Fruit fly (Drosophila melanogaster) whole organism, embryonic: Measurements from ENCODE around the gene CG31021.

Source experiments
- Adf1 ChIP-seq: fragments of 200-800 bp; sonication (Bioruptor generic); IDR thresholded peaks from 2 replicates; pipeline ENCODE4 v1.3.6; 2022; ENCODE audit warnings: missing biosample characterization, missing genetic modification characterization
- CG10147 ChIP-seq: fragments of 200-800 bp; sonication (Bioruptor generic); optimal IDR thresholded peaks from 2 replicates; lab custom pipeline; 2019; ENCODE audit warnings: missing biosample characterization, mild to moderate bottlenecking, missing genetic modification characterization, moderate library complexity
- CG11093 ChIP-seq: fragments of 200-800 bp; sonication (Bioruptor generic); IDR thresholded peaks from 3 replicates; pipeline ENCODE4 v1.3.6; 2022; ENCODE audit warnings: missing biosample characterization, missing genetic modification characterization
- CG11695 ChIP-seq: fragments of 200-800 bp; sonication (Bioruptor generic); IDR thresholded peaks from 3 replicates; pipeline ENCODE4 v1.3.6; 2022; ENCODE audit warnings: missing biosample characterization, missing genetic modification characterization
- CG12155 ChIP-seq: fragments of 200-800 bp; sonication (Bioruptor generic); optimal IDR thresholded peaks from 3 replicates; lab custom pipeline; 2016; ENCODE audit warnings: missing biosample characterization, missing genetic modification characterization
- CG13775 ChIP-seq: fragments of 200-800 bp; sonication (Bioruptor generic); optimal IDR thresholded peaks from 3 replicates; lab custom pipeline; 2017; ENCODE audit warnings: missing biosample characterization, mild to moderate bottlenecking, missing genetic modification characterization
- CG14710 ChIP-seq: fragments of 200-800 bp; sonication (Bioruptor generic); optimal IDR thresholded peaks from 3 replicates; lab custom pipeline; 2019; ENCODE audit warnings: missing biosample characterization, mild to moderate bottlenecking, missing genetic modification characterization, moderate library complexity
- CG16815 ChIP-seq: fragments of 200-800 bp; sonication (Bioruptor generic); optimal IDR thresholded peaks from 3 replicates; lab custom pipeline; 2017; ENCODE audit warnings: missing biosample characterization, mild to moderate bottlenecking, missing genetic modification characterization
- CG17361 ChIP-seq: fragments of 200-800 bp; sonication (Bioruptor generic); IDR thresholded peaks from 3 replicates; pipeline ENCODE4 v1.3.6; 2022; ENCODE audit warnings: missing biosample characterization, missing genetic modification characterization
- CG17829 ChIP-seq: fragments of 200-800 bp; optimal IDR thresholded peaks from 2 replicates; lab custom pipeline; 2019; ENCODE audit warnings: missing biosample characterization, mild to moderate bottlenecking, missing genetic modification characterization, moderate library complexity
- CG32767 ChIP-seq: fragments of 200-800 bp; sonication (Bioruptor generic); IDR thresholded peaks from 2 replicates; pipeline ENCODE4 v1.3.6; 2022; ENCODE audit warnings: missing biosample characterization, missing genetic modification characterization
- CG4360 ChIP-seq: fragments of 200-800 bp; sonication (Bioruptor generic); IDR thresholded peaks from 2 replicates; pipeline ENCODE4 v1.3.6; 2022; ENCODE audit warnings: missing biosample characterization, missing genetic modification characterization
- CG8281 ChIP-seq: fragments of 200-800 bp; sonication (Bioruptor generic); optimal IDR thresholded peaks from 2 replicates; lab custom pipeline; 2018; ENCODE audit warnings: missing biosample characterization, mild to moderate bottlenecking, missing genetic modification characterization, moderate library complexity
- CG8388 ChIP-seq: fragments of 200-800 bp; sonication (Bioruptor generic); optimal IDR thresholded peaks from 2 replicates; lab custom pipeline; 2019; ENCODE audit warnings: missing biosample characterization, mild to moderate bottlenecking, missing genetic modification characterization, moderate library complexity
- CG9215 ChIP-seq: fragments of 200-800 bp; sonication (Bioruptor generic); IDR thresholded peaks from 2 replicates; pipeline ENCODE4 v1.3.6; 2022; ENCODE audit warnings: missing biosample characterization, missing genetic modification characterization
- CG9727 ChIP-seq: fragments of 200-800 bp; sonication (Bioruptor generic); optimal IDR thresholded peaks from 3 replicates; lab custom pipeline; 2017; ENCODE audit warnings: missing biosample characterization, mild to moderate bottlenecking, missing genetic modification characterization
- Dad ChIP-seq: fragments of 200-800 bp; sonication (Bioruptor generic); optimal IDR thresholded peaks from 3 replicates; lab custom pipeline; 2016; ENCODE audit warnings: missing biosample characterization, missing genetic modification characterization
- Dek ChIP-seq: fragments of 200-800 bp; sonication (Bioruptor generic); optimal IDR thresholded peaks from 3 replicates; lab custom pipeline; 2019; ENCODE audit warnings: missing biosample characterization, mild to moderate bottlenecking, missing genetic modification characterization, moderate library complexity
- Dip3 ChIP-seq: fragments of 200-800 bp; sonication (Bioruptor generic); optimal IDR thresholded peaks from 3 replicates; lab custom pipeline; 2016; ENCODE audit warnings: missing biosample characterization, missing genetic modification characterization
- E2f1 ChIP-seq: fragments of 200-800 bp; sonication (Bioruptor generic); IDR thresholded peaks from 2 replicates; pipeline ENCODE4 v1.3.6; 2022; ENCODE audit warnings: missing biosample characterization, missing genetic modification characterization
- Elba2 ChIP-seq: fragments of 200-800 bp; sonication (Bioruptor generic); optimal IDR thresholded peaks from 3 replicates; lab custom pipeline; 2016; ENCODE audit warnings: missing biosample characterization, missing genetic modification characterization
- HLH4C ChIP-seq: fragments of 200-800 bp; sonication (Bioruptor generic); IDR thresholded peaks from 3 replicates; pipeline ENCODE4 v1.3.6; 2022; ENCODE audit warnings: missing biosample characterization, missing genetic modification characterization; ENCODE audit not compliant: partially characterized antibody
- Hmr ChIP-seq: fragments of 200-800 bp; sonication (Bioruptor generic); optimal IDR thresholded peaks from 3 replicates; lab custom pipeline; 2017; ENCODE audit warnings: mild to moderate bottlenecking, missing biosample characterization, missing genetic modification reagents, missing genetic modification characterization
- NfI ChIP-seq: fragments of 200-800 bp; sonication (Bioruptor generic); optimal IDR thresholded peaks from 3 replicates; lab custom pipeline; 2018; ENCODE audit warnings: missing biosample characterization, mild to moderate bottlenecking, missing genetic modification characterization, moderate library complexity
- Side ChIP-seq: fragments of 200-800 bp; sonication (Bioruptor generic); optimal IDR thresholded peaks from 2 replicates; lab custom pipeline; 2016; ENCODE audit warnings: missing biosample characterization, missing genetic modification characterization
- Ssrp ChIP-seq: fragments of 200-800 bp; sonication (Bioruptor generic); optimal IDR thresholded peaks from 2 replicates; lab custom pipeline; 2018; ENCODE audit warnings: missing biosample characterization, mild to moderate bottlenecking, missing genetic modification characterization, moderate library complexity
- Vsx1 ChIP-seq: fragments of 200-800 bp; sonication (Bioruptor generic); optimal IDR thresholded peaks from 2 replicates; lab custom pipeline; 2017; ENCODE audit warnings: missing biosample characterization, mild to moderate bottlenecking, missing genetic modification characterization, missing genetic modification reagents
- ato ChIP-seq: fragments of 200-800 bp; sonication (Bioruptor generic); IDR thresholded peaks from 2 replicates; pipeline ENCODE4 v1.3.6; 2022; ENCODE audit warnings: missing biosample characterization, missing genetic modification characterization; ENCODE audit not compliant: partially characterized antibody
- bigmax ChIP-seq: fragments of 200-800 bp; sonication (Bioruptor generic); optimal IDR thresholded peaks from 2 replicates; lab custom pipeline; 2018; ENCODE audit warnings: missing biosample characterization, mild to moderate bottlenecking, missing genetic modification characterization
- crol ChIP-seq: fragments of 200-800 bp; sonication (Bioruptor generic); IDR thresholded peaks from 2 replicates; pipeline ENCODE4 v1.3.6; 2022; ENCODE audit warnings: missing biosample characterization, missing genetic modification characterization
- dati ChIP-seq: fragments of 200-800 bp; sonication (Bioruptor generic); IDR thresholded peaks from 2 replicates; pipeline ENCODE4 v1.3.6; 2022; ENCODE audit warnings: missing biosample characterization, missing genetic modification characterization
- fu2 ChIP-seq: fragments of 200-800 bp; sonication (Bioruptor generic); optimal IDR thresholded peaks from 2 replicates; lab custom pipeline; 2016; ENCODE audit warnings: missing biosample characterization, missing genetic modification characterization
- gcm ChIP-seq: fragments of 200-800 bp; sonication (Bioruptor generic); optimal IDR thresholded peaks from 2 replicates; lab custom pipeline; 2019; ENCODE audit warnings: missing biosample characterization, mild to moderate bottlenecking, missing genetic modification characterization, moderate library complexity
- gem ChIP-seq: fragments of 200-800 bp; sonication (Bioruptor generic); optimal IDR thresholded peaks from 2 replicates; lab custom pipeline; 2019; ENCODE audit warnings: missing biosample characterization, mild to moderate bottlenecking, missing genetic modification characterization, moderate library complexity
- h ChIP-seq: fragments of >200 bp; optimal IDR thresholded peaks from 2 replicates; lab custom pipeline; 2017
- insv ChIP-seq, 2 experiments: fragments of 200-800 bp; sonication (Bioruptor generic); optimal IDR thresholded peaks; 3 replicates each; lab custom pipeline; 2016 to 2018; ENCODE audit warnings: missing biosample characterization in 2 of 2, missing genetic modification characterization in 2 of 2
- inv ChIP-seq: fragments of 200-800 bp; sonication (Bioruptor generic); IDR thresholded peaks from 2 replicates; pipeline ENCODE4 v1.3.6; 2022; ENCODE audit warnings: missing biosample characterization, missing genetic modification characterization; ENCODE audit not compliant: partially characterized antibody
- lab ChIP-seq: fragments of 200-800 bp; sonication (Bioruptor generic); optimal IDR thresholded peaks from 3 replicates; lab custom pipeline; 2017; ENCODE audit warnings: missing biosample characterization, missing genetic modification characterization, mild to moderate bottlenecking, moderate library complexity, missing genetic modification reagents
- lilli ChIP-seq: fragments of 200-800 bp; sonication (Bioruptor generic); optimal IDR thresholded peaks from 3 replicates; lab custom pipeline; 2016; ENCODE audit warnings: missing biosample characterization, missing genetic modification characterization
- lov ChIP-seq, 2 experiments: fragments of 200-800 bp in 1 of 2; fragments of >200 bp in 1 of 2; sonication (Bioruptor generic) in 1 of 2; IDR thresholded peaks in 1 of 2; optimal IDR thresholded peaks in 1 of 2; 2 replicates in 1 of 2; 3 replicates in 1 of 2; pipeline versions ENCODE4 v1.3.6 to Lab custom; 2017 to 2022; ENCODE audit warnings: missing biosample characterization in 1 of 2, missing genetic modification characterization in 1 of 2
- otp ChIP-seq: fragments of 200-800 bp; sonication (Bioruptor generic); IDR thresholded peaks from 3 replicates; pipeline ENCODE4, ENCODE4 v1.3.6; 2022; ENCODE audit warnings: missing biosample characterization, missing genetic modification characterization
- pan ChIP-seq, 4 experiments: fragments of >200 bp in 3 of 4; fragments of 200-800 bp in 1 of 4; sonication (Bioruptor generic) in 1 of 4; optimal IDR thresholded peaks in 3 of 4; IDR thresholded peaks in 1 of 4; 2 replicates each; pipeline versions ENCODE4 v1.3.6 to Lab custom; 2017 to 2022; ENCODE audit warnings: missing biosample characterization in 2 of 4, missing genetic modification characterization in 2 of 4, mixed read lengths in 1 of 4
- ranshi ChIP-seq: fragments of 200-800 bp; sonication (Bioruptor generic); IDR thresholded peaks from 2 replicates; pipeline ENCODE4 v1.3.6; 2022; ENCODE audit warnings: missing biosample characterization, missing genetic modification characterization
- rib ChIP-seq: fragments of 200-800 bp; sonication (Bioruptor generic); IDR thresholded peaks from 2 replicates; pipeline ENCODE4 v1.3.6; 2022; ENCODE audit warnings: missing biosample characterization, missing genetic modification characterization
- ro ChIP-seq: fragments of 200-800 bp; sonication (Bioruptor generic); IDR thresholded peaks from 2 replicates; pipeline ENCODE4 v1.3.6; 2022; ENCODE audit warnings: missing biosample characterization, missing genetic modification characterization
- sc ChIP-seq, 3 experiments: fragments of >200 bp in 2 of 3; fragments of 200-800 bp in 1 of 3; sonication (Bioruptor generic) in 1 of 3; optimal IDR thresholded peaks; 2 replicates in 2 of 3; 3 replicates in 1 of 3; lab custom pipeline; 2017; ENCODE audit warnings: mild to moderate bottlenecking in 1 of 3, missing biosample characterization in 1 of 3, missing genetic modification characterization in 1 of 3, missing genetic modification reagents in 1 of 3
- slp2 ChIP-seq: fragments of 200-800 bp; sonication (Bioruptor generic); optimal IDR thresholded peaks from 2 replicates; lab custom pipeline; 2016; ENCODE audit warnings: missing biosample characterization, missing genetic modification characterization

CG31021 gene

dm6 chr3R:30601440-30602256, at the start of gene CG31021, which contains the start of gene CG2246 (continued):
- TF ChIP-seq CG11093 (GFP tag; lab: Robert Waterston, UW) (0 out of 3 replicates have a peak, but pooled peaks have one; percentile 24), CG9215 (GFP tag; lab: Robert Waterston, UW) (peak; percentile 60), insv (GFP tag; optimal IDR thresholded peaks at IDR 0.05; lab: Kevin White, UChicago) (peak in 1 of 2 experiments; percentile 33), fu2 (GFP tag; lab: Kevin White, UChicago) (peak; percentile 62), gem (tag; lab: Kevin White, UChicago) (peak; percentile 71), ato (GFP tag; lab: Robert Waterston, UW) (peak; percentile 76), lilli (GFP tag; lab: Kevin White, UChicago) (peak; percentile 68), lov (optimal IDR thresholded peaks at IDR 0.05; lab: Kevin White, UChicago) (no peak), lov (GFP tag; IDR thresholded peaks at IDR 0.05; lab: Robert Waterston, UW) (no peak), sc (optimal IDR thresholded peaks at IDR 0.05; lab: Kevin White, UChicago) (no peak), sc (GFP tag; optimal IDR thresholded peaks at IDR 0.05; lab: Kevin White, UChicago) (no peak), crol (GFP tag; lab: Robert Waterston, UW) (no peak), CG17829 (peak; percentile 59), bigmax (GFP tag; lab: Kevin White, UChicago) (no peak), Ssrp (tag; lab: Kevin White, UChicago) (peak; percentile 18), CG8388 (GFP tag; lab: Kevin White, UChicago) (peak; percentile 23), CG8281 (tag; lab: Kevin White, UChicago) (no peak), Elba2 (GFP tag; lab: Kevin White, UChicago) (no peak), ro (GFP tag; lab: Robert Waterston, UW) (no peak), CG10147 (GFP tag; lab: Kevin White, UChicago) (peak; percentile 30), h (no peak), otp (no peak), Vsx1 (GFP tag; lab: Kevin White, UChicago) (no peak), CG4360 (GFP tag; lab: Robert Waterston, UW) (no peak), CG13775 (GFP tag; lab: Kevin White, UChicago) (peak; percentile 53), Side (GFP tag; lab: Kevin White, UChicago) (peak; percentile 22), E2f1 (GFP tag; lab: Robert Waterston, UW) (no peak; the same call in 1 of the 2 replicates), slp2 (GFP tag; lab: Kevin White, UChicago) (peak; percentile 53), HLH4C (GFP tag; lab: Robert Waterston, UW) (peak; percentile 71), NfI (GFP tag; lab: Kevin White, UChicago) (no peak), rib (GFP tag; lab: Robert Waterston, UW) (no peak), gcm (GFP tag; lab: Kevin White, UChicago) (no peak), Dip3 (GFP tag; lab: Kevin White, UChicago) (peak; percentile 47), Hmr (GFP tag; lab: Kevin White, UChicago) (peak; percentile 83), CG32767 (no peak), CG14710 (tag; lab: Kevin White, UChicago) (peak; percentile 73), CG9727 (GFP tag; lab: Kevin White, UChicago) (peak; percentile 42), CG17361 (peak; percentile 74), CG11695 (GFP tag; lab: Robert Waterston, UW) (no peak), CG16815 (GFP tag; lab: Kevin White, UChicago) (peak; percentile 43), Dad (peak; percentile 57), Dek (tag; lab: Kevin White, UChicago) (peak; percentile 64), inv (GFP tag; lab: Robert Waterston, UW) (peak; percentile 84), lab (peak; percentile 58), Adf1 (GFP tag; lab: Robert Waterston, UW) (no peak), ranshi (GFP tag; lab: Robert Waterston, UW) (peak; percentile 25), CG12155 (GFP tag; lab: Kevin White, UChicago) (peak; percentile 22), pan (optimal IDR thresholded peaks at IDR 0.05; lab: Kevin White, UChicago) (no peak), pan (GFP tag; optimal IDR thresholded peaks at IDR 0.05 in 1 of 2, IDR thresholded peaks at IDR 0.05 in 1 of 2) (peak in 1 of 2 experiments; percentile 29), dati (GFP tag; lab: Robert Waterston, UW) (no peak)
